Fruit fly (Drosophila melanogaster): ENCODE data around the gene CG46025.

The CG46025 gene

dm6 chr2L:7810519-7810918 lies 56.5 kb downstream of the CG46025 start, which contains the start of gene Cdc14 (continued):
- peak; percentile 92 for TF ChIP-seq CG7928 (GFP tag; optimal IDR thresholded peaks at IDR 0.05)
- no peak for TF ChIP-seq CG14965 (GFP tag; optimal IDR thresholded peaks at IDR 0.05; ENCODE audit: borderline replicate concordance)
- no peak for TF ChIP-seq CG12104 (GFP tag; optimal IDR thresholded peaks at IDR 0.05)
- no peak for TF ChIP-seq CG18262 (tag; optimal IDR thresholded peaks at IDR 0.05)
- no peak for TF ChIP-seq CG32532 (GFP tag; IDR thresholded peaks at IDR 0.05)
- no peak for TF ChIP-seq dmrt99B (tag; optimal IDR thresholded peaks at IDR 0.05)
- TF ChIP-seq Chrac-16 (GFP tag; optimal IDR thresholded peaks at IDR 0.05) = no peak
- peak; percentile 19 for TF ChIP-seq Deaf1 (tag; optimal IDR thresholded peaks at IDR 0.05)
- TF ChIP-seq trh (GFP tag; optimal IDR thresholded peaks at IDR 0.05) = no peak
- no peak for TF ChIP-seq onecut (GFP tag; IDR thresholded peaks at IDR 0.05)
- TF ChIP-seq CTCF (GFP tag; optimal IDR thresholded peaks at IDR 0.05) = no peak
- no peak for TF ChIP-seq CG34376 (GFP tag; optimal IDR thresholded peaks at IDR 0.05)
- TF ChIP-seq BEAF-32 (GFP tag; optimal IDR thresholded peaks at IDR 0.05) = peak; percentile 69
- TF ChIP-seq CG4328 (GFP tag; optimal IDR thresholded peaks at IDR 0.05) = no peak
- peak; percentile 55; the same call in 1 of the 2 replicates for TF ChIP-seq bbx (GFP tag; IDR thresholded peaks at IDR 0.05; ENCODE audit: partially characterized antibody)
- no peak for TF ChIP-seq CG1792 (GFP tag; optimal IDR thresholded peaks at IDR 0.05)
- no peak for TF ChIP-seq CG2875 (GFP tag; optimal IDR thresholded peaks at IDR 0.05)
- TF ChIP-seq shn (GFP tag; optimal IDR thresholded peaks at IDR 0.05) = no peak
- no peak for TF ChIP-seq lilli (GFP tag; optimal IDR thresholded peaks at IDR 0.05)
- TF ChIP-seq prd (optimal IDR thresholded peaks at IDR 0.05) = no peak
- TF ChIP-seq prd (GFP tag; IDR thresholded peaks at IDR 0.05) = no peak
- no peak for TF ChIP-seq emc (GFP tag; optimal IDR thresholded peaks at IDR 0.05)
- peak; percentile 30 for TF ChIP-seq ERR (GFP tag; optimal IDR thresholded peaks at IDR 0.05)
- no peak for TF ChIP-seq sim (GFP tag; IDR thresholded peaks at IDR 0.05)
- TF ChIP-seq CG9797 (GFP tag; optimal IDR thresholded peaks at IDR 0.05) = no peak
- TF ChIP-seq CG2889 (GFP tag; IDR thresholded peaks at IDR 0.05) = no peak
- TF ChIP-seq CG14710 (tag; optimal IDR thresholded peaks at IDR 0.05) = peak; percentile 52
- peak; percentile 44; the same call in 1 of the 3 replicates for TF ChIP-seq HLH4C (GFP tag; IDR thresholded peaks at IDR 0.05; ENCODE audit: partially characterized antibody)
- no peak for TF ChIP-seq D19B (GFP tag; optimal IDR thresholded peaks at IDR 0.05)
- TF ChIP-seq CG13296 (GFP tag; optimal IDR thresholded peaks at IDR 0.05) = peak; percentile 46
- no peak for TF ChIP-seq sqz (GFP tag; optimal IDR thresholded peaks at IDR 0.05)
- TF ChIP-seq so (GFP tag; IDR thresholded peaks at IDR 0.05) = peak; percentile 59; the same call in 2 of the 3 replicates
- no peak for TF ChIP-seq CG4360 (GFP tag; IDR thresholded peaks at IDR 0.05)
- TF ChIP-seq CG13624 (GFP tag; optimal IDR thresholded peaks at IDR 0.05) = peak; percentile 3
- peak; percentile 59; the same call in 2 of the 3 replicates for TF ChIP-seq CG34224 (GFP tag; IDR thresholded peaks at IDR 0.05; ENCODE audit: partially characterized antibody)
- no peak for TF ChIP-seq CG4854 (GFP tag; optimal IDR thresholded peaks at IDR 0.05)
- TF ChIP-seq scrt (GFP tag; optimal IDR thresholded peaks at IDR 0.05) = peak; percentile 30
- no peak for TF ChIP-seq chif (GFP tag; optimal IDR thresholded peaks at IDR 0.05)
- TF ChIP-seq CG13424 (tag; optimal IDR thresholded peaks at IDR 0.05) = no peak
- no peak for TF ChIP-seq slou (GFP tag; optimal IDR thresholded peaks at IDR 0.05)
- TF ChIP-seq Bteb2 (GFP tag; optimal IDR thresholded peaks at IDR 0.05) = no peak
- TF ChIP-seq unc-4 (GFP tag; IDR thresholded peaks at IDR 0.05; ENCODE audit: partially characterized antibody) = peak; percentile 61
- peak; percentile 21 for TF ChIP-seq PHDP (tag; optimal IDR thresholded peaks at IDR 0.05)
- TF ChIP-seq Aef1 (GFP tag; IDR thresholded peaks at IDR 0.05) = no peak
- TF ChIP-seq CG6813 (GFP tag; optimal IDR thresholded peaks at IDR 0.05) = no peak
- no peak for TF ChIP-seq CG1233 (GFP tag; optimal IDR thresholded peaks at IDR 0.05)
- peak; percentile 25 for TF ChIP-seq CG6765 (GFP tag; optimal IDR thresholded peaks at IDR 0.05)
- no peak for TF ChIP-seq br (optimal IDR thresholded peaks at IDR 0.05)
- TF ChIP-seq az2 (GFP tag; optimal IDR thresholded peaks at IDR 0.05) = no peak
- no peak for TF ChIP-seq CG9817 (tag; optimal IDR thresholded peaks at IDR 0.05)
- TF ChIP-seq chm (GFP tag; IDR thresholded peaks at IDR 0.05) = peak; percentile 43; the same call in 1 of the 2 replicates
- no peak for TF ChIP-seq CG17802 (tag; optimal IDR thresholded peaks at IDR 0.05)

All from whole organism, embryonic.